Fruit fly (Drosophila melanogaster): ENCODE measurements around the gene CG15531.

- TF ChIP-seq Mes4 (GFP tag; optimal IDR thresholded peaks at IDR 0.05) (no peak), Sry-δ (GFP tag; optimal IDR thresholded peaks at IDR 0.05) (no peak), CG12299 (tag; optimal IDR thresholded peaks at IDR 0.05) (no peak)
Measured at dm6 chr3R:30237634-30238033, 41.6 kb upstream of the CG15531 start, which contains the start of gene CG43448.

Data from whole organism, embryonic.